Fruit fly (Drosophila melanogaster): ENCODE results near the gene numb.

Gene numb

dm6 chr2L:9437216-9437715, at the start of gene numb:
numb (plus strand) TSS chr2L:9437469.
- TF ChIP-seq dmrt93B (GFP tag; optimal IDR thresholded peaks at IDR 0.05) (no peak), Dif (GFP tag; optimal IDR thresholded peaks at IDR 0.05; ENCODE audit: partially characterized antibody) (peak; percentile 6), pan (optimal IDR thresholded peaks at IDR 0.05) (peak; percentile 13)

DNA sequence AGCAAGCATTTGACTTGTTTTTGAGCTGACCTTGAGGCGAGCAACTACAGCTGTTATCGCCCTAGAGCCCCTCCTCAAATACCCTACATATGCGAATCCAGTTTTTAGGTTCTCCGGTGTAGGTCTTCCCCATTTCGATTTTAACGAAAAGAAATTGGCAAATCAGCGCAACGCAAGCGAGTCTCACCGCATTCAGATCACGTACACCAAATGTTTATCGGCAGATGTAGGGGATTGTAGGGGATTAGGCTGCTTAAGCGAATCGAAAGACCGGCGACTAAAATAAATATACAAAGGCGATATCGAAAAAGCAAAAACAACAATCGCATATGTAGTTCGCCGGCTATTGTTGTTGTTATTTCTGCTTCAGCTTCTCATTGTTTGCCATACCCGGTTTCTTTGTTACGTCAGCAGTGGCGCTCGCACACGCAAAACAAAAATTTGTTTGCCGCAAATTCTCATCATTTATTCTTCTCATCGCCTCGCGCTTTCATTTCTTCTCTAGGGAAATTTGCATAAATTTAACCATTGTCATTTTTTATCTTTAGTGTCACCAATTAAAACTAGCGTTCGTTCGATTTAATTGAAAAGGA, 49.2 kb upstream of the numb start:
- TF ChIP-seq Sp1 (GFP tag; optimal IDR thresholded peaks at IDR 0.05) (peak; percentile 81), Dfd (GFP tag; optimal IDR thresholded peaks at IDR 0.05) (no peak), pan (optimal IDR thresholded peaks at IDR 0.05) (no peak), Hr78 (GFP tag; optimal IDR thresholded peaks at IDR 0.05) (no peak), rgr (GFP tag; optimal IDR thresholded peaks at IDR 0.05) (peak; percentile 95), sv (GFP tag; optimal IDR thresholded peaks at IDR 0.05) (peak; percentile 40), Abd-B (GFP tag; optimal IDR thresholded peaks at IDR 0.05) (no peak), dmrt93B (GFP tag; optimal IDR thresholded peaks at IDR 0.05) (peak; percentile 85), sage (GFP tag; optimal IDR thresholded peaks at IDR 0.05) (peak; percentile 74), Dif (GFP tag; optimal IDR thresholded peaks at IDR 0.05; ENCODE audit: partially characterized antibody) (peak; percentile 24), psq (GFP tag; optimal IDR thresholded peaks at IDR 0.05) (peak; percentile 90), Jra (GFP tag; optimal IDR thresholded peaks at IDR 0.05) (peak; percentile 57), Mio (GFP tag; optimal IDR thresholded peaks at IDR 0.05) (peak; percentile 75), dsf (GFP tag; optimal IDR thresholded peaks at IDR 0.05; ENCODE audit: borderline replicate concordance) (no peak), CG32264 (GFP tag; optimal IDR thresholded peaks at IDR 0.05) (peak; percentile 89), woc (GFP tag; optimal IDR thresholded peaks at IDR 0.05) (peak; percentile 95), brk (GFP tag; optimal IDR thresholded peaks at IDR 0.05) (peak; percentile 65), CrebA (GFP tag; optimal IDR thresholded peaks at IDR 0.05; ENCODE audit: borderline replicate concordance) (peak; percentile 84), N (GFP tag; optimal IDR thresholded peaks at IDR 0.05) (no peak), br (GFP tag; optimal IDR thresholded peaks at IDR 0.05) (peak; percentile 93), Hnf4 (GFP tag; optimal IDR thresholded peaks at IDR 0.05) (peak; percentile 89), CG9705 (GFP tag; optimal IDR thresholded peaks at IDR 0.05) (peak; percentile 10), OdsH (GFP tag; optimal IDR thresholded peaks at IDR 0.05) (peak; percentile 93), usp (GFP tag; optimal IDR thresholded peaks at IDR 0.05) (no peak), HLH106 (tag; optimal IDR thresholded peaks at IDR 0.05) (peak; percentile 81), h (GFP tag; optimal IDR thresholded peaks at IDR 0.05) (peak; percentile 95), Rel (GFP tag; optimal IDR thresholded peaks at IDR 0.05) (no peak), Rel (tag; optimal IDR thresholded peaks at IDR 0.05) (peak; percentile 58), Hr83 (GFP tag; optimal IDR thresholded peaks at IDR 0.05; ENCODE audit: poor library complexity, severe bottlenecking) (no peak), jim (GFP tag; optimal IDR thresholded peaks at IDR 0.05) (no peak), dl (GFP tag; optimal IDR thresholded peaks at IDR 0.05; ENCODE audit: insufficient read depth in 1 of 2, partially characterized antibody in 2 of 2) (peak in 1 of 2 experiments; percentile 24), fru (GFP tag; optimal IDR thresholded peaks at IDR 0.05) (peak; percentile 97), foxo (GFP tag; optimal IDR thresholded peaks at IDR 0.05) (peak; percentile 73 to 95), ey (GFP tag; optimal IDR thresholded peaks at IDR 0.05) (peak; percentile 95)

- TF ChIP-seq Vsx2 (GFP tag; optimal IDR thresholded peaks at IDR 0.05; ENCODE audit: partially characterized antibody) (no peak), Dif (GFP tag; optimal IDR thresholded peaks at IDR 0.05; ENCODE audit: partially characterized antibody) (no peak), Myc (optimal IDR thresholded peaks at IDR 0.05) (no peak), OdsH (GFP tag; optimal IDR thresholded peaks at IDR 0.05) (no peak), h (GFP tag; optimal IDR thresholded peaks at IDR 0.05) (peak; percentile 83), Hnf4 (GFP tag; optimal IDR thresholded peaks at IDR 0.05) (no peak), br (GFP tag; optimal IDR thresholded peaks at IDR 0.05) (peak; percentile 7), Rel (GFP tag; optimal IDR thresholded peaks at IDR 0.05) (no peak), Rel (tag; optimal IDR thresholded peaks at IDR 0.05) (no peak), Sp1 (GFP tag; optimal IDR thresholded peaks at IDR 0.05) (no peak), dsf (GFP tag; optimal IDR thresholded peaks at IDR 0.05; ENCODE audit: borderline replicate concordance) (no peak), Dfd (GFP tag; optimal IDR thresholded peaks at IDR 0.05) (no peak), pan (optimal IDR thresholded peaks at IDR 0.05) (no peak), fru (GFP tag; optimal IDR thresholded peaks at IDR 0.05) (no peak), Jra (GFP tag; optimal IDR thresholded peaks at IDR 0.05) (no peak), brk (GFP tag; optimal IDR thresholded peaks at IDR 0.05) (no peak), dmrt93B (GFP tag; optimal IDR thresholded peaks at IDR 0.05) (no peak)
Measured at dm6 chr2L:9388924-9389765, 48.1 kb upstream of the numb start.
